Worm (Caenorhabditis elegans): Measurements from ENCODE around the gene ced-10.

Gene ced-10

DNA sequence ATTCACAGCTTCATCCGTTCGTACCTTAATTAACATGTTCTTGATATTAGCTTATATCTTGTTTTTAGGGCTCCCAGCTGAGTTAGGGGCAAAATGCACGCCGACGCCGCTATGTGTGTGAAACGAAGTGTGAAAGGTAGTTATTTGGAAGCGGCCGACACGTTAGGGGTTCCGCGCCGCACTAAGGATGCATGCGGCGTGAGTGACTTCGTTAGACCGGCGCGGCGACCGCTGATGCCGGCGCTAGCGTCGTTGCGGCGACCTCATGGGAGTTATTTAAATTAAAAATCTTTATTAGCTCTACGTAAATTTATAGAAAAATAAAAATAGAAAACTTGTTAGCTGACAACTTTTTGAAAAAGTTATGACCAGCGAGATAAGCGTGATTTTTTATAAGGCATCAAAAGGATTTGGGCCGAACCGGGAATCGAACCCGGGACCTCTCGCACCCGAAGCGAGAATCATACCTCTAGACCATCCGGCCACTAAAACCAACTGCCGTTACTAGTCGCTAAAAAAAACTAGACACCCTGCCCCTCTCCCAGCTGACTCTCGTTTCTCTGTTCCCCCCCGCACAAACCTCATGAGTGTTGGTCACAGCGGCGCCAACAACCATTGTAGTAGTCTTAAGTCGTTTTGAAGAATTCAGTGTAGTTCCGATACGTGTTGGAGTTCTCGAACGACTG, 42.6 kb upstream of the ced-10 start (continued):
- peak; percentile 24 for TF ChIP-seq zip-2 (tag; optimal IDR thresholded peaks at IDR 0.05)
- peak; percentile 30; the same call in 1 of the 2 replicates for TF ChIP-seq lin-1 (GFP tag; IDR thresholded peaks at IDR 0.05)
- TF ChIP-seq hlh-11 (tag; optimal IDR thresholded peaks at IDR 0.05) = peak; percentile 72
- TF ChIP-seq ceh-32 (tag; optimal IDR thresholded peaks at IDR 0.05; ENCODE audit: poor library complexity) = no peak
- peak; percentile 38 for TF ChIP-seq dpl-1 (GFP tag; optimal IDR thresholded peaks at IDR 0.05)
- TF ChIP-seq egl-43 (GFP tag; IDR thresholded peaks at IDR 0.05) = peak; percentile 93
- peak; percentile 70 for TF ChIP-seq aha-1 (tag)
- TF ChIP-seq nhr-237 (tag; optimal IDR thresholded peaks at IDR 0.05) = no peak
- no peak for TF ChIP-seq nhr-10 (tag; optimal IDR thresholded peaks at IDR 0.05)
- TF ChIP-seq lin-13 (GFP tag; optimal IDR thresholded peaks at IDR 0.05) = peak; percentile 59
- peak; percentile 56 for TF ChIP-seq nhr-111 (GFP tag; optimal IDR thresholded peaks at IDR 0.05)
- peak in 1 of 2 experiments; percentile 87 for TF ChIP-seq unc-62 (GFP tag; optimal IDR thresholded peaks at IDR 0.05 in 1 of 2)
- TF ChIP-seq unc-62 (tag; optimal IDR thresholded peaks at IDR 0.05) = no peak
- peak; percentile 30; the same call in 1 of the 2 replicates for TF ChIP-seq mxl-2 (GFP tag; conservative IDR thresholded peaks at IDR 0.05)
- TF ChIP-seq lin-15B (tag; optimal IDR thresholded peaks at IDR 0.05) = no peak
- TF ChIP-seq nhr-41 (GFP tag; IDR thresholded peaks at IDR 0.05) = peak; percentile 70; the same call in 1 of the 2 replicates
- TF ChIP-seq F44E2.7 (GFP tag; IDR thresholded peaks at IDR 0.05) = 0 out of 2 replicates have a peak, but pooled peaks have one; percentile 7
- no peak for TF ChIP-seq tag-97 (GFP tag; IDR thresholded peaks at IDR 0.05)
- TF ChIP-seq arid-1 (GFP tag; conservative IDR thresholded peaks at IDR 0.05) = peak; percentile 68
- no peak for TF ChIP-seq nhr-11 (tag; optimal IDR thresholded peaks at IDR 0.05)
- TF ChIP-seq daf-16 (GFP tag; optimal IDR thresholded peaks at IDR 0.05) = peak; percentile 2 to 67
- TF ChIP-seq daf-16 (tag; optimal IDR thresholded peaks at IDR 0.05) = peak; percentile 41
- TF ChIP-seq rbr-2 (tag; optimal IDR thresholded peaks at IDR 0.05) = peak; percentile 76
- no peak for TF ChIP-seq daf-8 (GFP tag; IDR thresholded peaks at IDR 0.05)
- TF ChIP-seq F49E8.2 (tag; optimal IDR thresholded peaks at IDR 0.05; ENCODE audit: borderline replicate concordance) = peak; percentile 17
- peak; percentile 23 for TF ChIP-seq sdz-12 (GFP tag; optimal IDR thresholded peaks at IDR 0.05)
- peak; percentile 30 for TF ChIP-seq Y5F2A.4 (GFP tag; optimal IDR thresholded peaks at IDR 0.05)
- 0 out of 2 replicates have a peak, but pooled peaks have one; percentile 48 for TF ChIP-seq zfp-3 (GFP tag; conservative IDR thresholded peaks at IDR 0.05)
- TF ChIP-seq spr-1 (tag; optimal IDR thresholded peaks at IDR 0.05) = peak; percentile 63
- peak; percentile 63; the same call in 1 of the 2 replicates for TF ChIP-seq D1046.2 (GFP tag; IDR thresholded peaks at IDR 0.05)
- peak; percentile 55 for TF ChIP-seq tra-1 (GFP tag; IDR thresholded peaks at IDR 0.05)
- no peak for TF ChIP-seq nhr-25 (tag; optimal IDR thresholded peaks at IDR 0.05; ENCODE audit: borderline replicate concordance, insufficient read depth)
- no peak for TF ChIP-seq zip-11 (GFP tag; IDR thresholded peaks at IDR 0.05)
- TF ChIP-seq dmd-6 (GFP tag; IDR thresholded peaks at IDR 0.05) = peak; percentile 64
- TF ChIP-seq lir-3 (tag; optimal IDR thresholded peaks at IDR 0.05) = peak; percentile 22
- peak; percentile 61 for TF ChIP-seq nhr-102 (tag; optimal IDR thresholded peaks at IDR 0.05)
- TF ChIP-seq hmg-1.1 (GFP tag; IDR thresholded peaks at IDR 0.05) = peak; percentile 83
- TF ChIP-seq nhr-6 (tag; optimal IDR thresholded peaks at IDR 0.05) = peak; percentile 52
- peak; percentile 85 for TF ChIP-seq lin-38 (GFP tag; IDR thresholded peaks at IDR 0.05)
- TF ChIP-seq fos-1 (tag; optimal IDR thresholded peaks at IDR 0.05) = no peak
- peak; percentile 78; the same call in 1 of the 2 replicates for TF ChIP-seq snpc-1.2 (GFP tag; IDR thresholded peaks at IDR 0.05)
- TF ChIP-seq ZK337.2 (GFP tag; IDR thresholded peaks at IDR 0.05) = no peak
- peak; percentile 64 for TF ChIP-seq set-16 (GFP tag; IDR thresholded peaks at IDR 0.05)
- peak in 1 of 2 experiments; percentile 15 for TF ChIP-seq hif-1 (tag; optimal IDR thresholded peaks at IDR 0.05)
- TF ChIP-seq nhr-42 (GFP tag; IDR thresholded peaks at IDR 0.05) = 0 out of 2 replicates have a peak, but pooled peaks have one; percentile 50
- TF ChIP-seq zag-1 (tag; optimal IDR thresholded peaks at IDR 0.05) = no peak
- TF ChIP-seq ctbp-1 (GFP tag; IDR thresholded peaks at IDR 0.05) = peak; percentile 86
- TF ChIP-seq nhr-48 (tag; optimal IDR thresholded peaks at IDR 0.05) = peak; percentile 45
- TF ChIP-seq dmd-9 (GFP tag; IDR thresholded peaks at IDR 0.05) = no peak
- peak; percentile 88 for TF ChIP-seq F26F4.8 (GFP tag; conservative IDR thresholded peaks at IDR 0.05)
